Worm (Caenorhabditis elegans): ENCODE results near the gene K09E2.1.

DNA sequence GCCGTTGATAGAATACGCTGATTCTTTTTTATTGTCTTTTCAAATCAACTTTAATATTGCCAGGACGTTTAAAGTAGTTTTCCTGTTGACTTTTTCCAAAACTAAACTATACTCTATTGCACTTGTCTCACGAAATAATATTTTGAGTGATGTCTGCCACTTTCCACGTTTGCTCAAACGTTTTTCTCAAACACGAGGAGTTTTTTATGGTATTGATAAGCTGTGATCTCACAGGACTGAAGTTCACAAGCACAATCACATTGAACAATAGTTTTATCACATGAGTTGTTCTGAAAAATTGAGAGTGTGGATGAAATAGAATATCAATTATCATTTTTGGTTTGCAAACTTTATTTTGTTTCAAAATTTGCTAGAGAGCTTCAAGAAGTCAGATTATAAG, 38.2 kb downstream of the K09E2.1 start:
- TF ChIP-seq R02D3.7 (tag; optimal IDR thresholded peaks at IDR 0.05) (no peak), zip-2 (tag; optimal IDR thresholded peaks at IDR 0.05) (no peak), unc-62 (GFP tag; optimal IDR thresholded peaks at IDR 0.05 in 1 of 2) (peak in 1 of 2 experiments; percentile 35), unc-62 (tag; optimal IDR thresholded peaks at IDR 0.05) (no peak)
